Worm (Caenorhabditis elegans) whole organism, L1 larva: ENCODE measurements around the gene toca-2.

ENCODE experiments used
- Y116A8C.19 ChIP-seq: sonication (generic microtip); optimal IDR thresholded peaks from 2 replicates; lab custom pipeline; 2016; ENCODE audit warnings: missing compliant biosample characterization, missing genetic modification characterization, borderline replicate concordance
- mef-2 ChIP-seq: fragments of 150-350 bp; optimal IDR thresholded peaks from 2 replicates; lab custom pipeline; 2014; ENCODE audit warnings: missing biosample characterization, missing genetic modification characterization

- no peak for TF ChIP-seq mef-2 (tag; lab: Kevin White, UChicago)
- TF ChIP-seq Y116A8C.19 (tag; lab: Kevin White, UChicago) = no peak
These were observed 21.9 kb upstream of the toca-2 start for ce11 chrIII:13733833-13734232.
